Worm (Caenorhabditis elegans): ENCODE measurements around the gene col-108.

Gene col-108

DNA sequence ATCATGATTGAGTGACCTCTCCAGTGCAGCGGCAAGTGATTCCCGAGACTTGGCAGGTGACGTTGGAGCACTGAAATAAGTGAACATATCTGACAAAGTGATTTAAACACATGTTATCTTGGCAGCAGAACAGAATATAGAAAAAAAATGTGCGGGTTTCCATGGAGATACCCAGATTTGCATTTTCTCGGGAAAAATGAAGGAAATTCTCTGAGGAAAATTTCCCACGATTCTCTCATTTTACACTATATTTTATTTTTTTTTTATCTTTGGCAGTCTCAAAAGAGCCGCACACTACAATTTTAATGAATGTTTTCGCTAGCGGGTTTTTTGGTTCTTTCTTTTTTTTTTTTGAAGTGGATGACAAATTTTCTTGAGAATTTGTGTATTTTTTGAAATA, 45.5 kb downstream of the col-108 start:
- no peak for TF ChIP-seq che-1 (tag; optimal IDR thresholded peaks at IDR 0.05)
- no peak for TF ChIP-seq mec-3 (tag; optimal IDR thresholded peaks at IDR 0.05; ENCODE audit: borderline replicate concordance)
- TF ChIP-seq ahr-1 (tag; optimal IDR thresholded peaks at IDR 0.05), result no peak
- TF ChIP-seq ceh-31 (tag; optimal IDR thresholded peaks at IDR 0.05), result no peak
- no peak for TF ChIP-seq ceh-22 (tag; optimal IDR thresholded peaks at IDR 0.05)
- TF ChIP-seq C08G9.2 (tag; optimal IDR thresholded peaks at IDR 0.05), result no peak
- TF ChIP-seq ceh-18 (tag; optimal IDR thresholded peaks at IDR 0.05), result no peak

ce11 chrIV:1814764-1815518, 46.6 kb downstream of the col-108 start, which contains the start of gene snn-1:
TSS of gene snn-1 (minus strand) at chrIV:1815118.
- TF ChIP-seq mec-3 (tag; optimal IDR thresholded peaks at IDR 0.05; ENCODE audit: borderline replicate concordance), result no peak
- peak; percentile 17 for TF ChIP-seq tbx-2 (tag; optimal IDR thresholded peaks at IDR 0.05)
- TF ChIP-seq unc-42 (tag; optimal IDR thresholded peaks at IDR 0.05), result peak; percentile 32

- peak; percentile 11 for TF ChIP-seq ceh-31 (tag; optimal IDR thresholded peaks at IDR 0.05)
- TF ChIP-seq C08G9.2 (tag; optimal IDR thresholded peaks at IDR 0.05), result no peak
- TF ChIP-seq unc-42 (tag; optimal IDR thresholded peaks at IDR 0.05), result peak; percentile 73
- TF ChIP-seq unc-3 (GFP tag; conservative IDR thresholded peaks at IDR 0.05), result no peak
- TF ChIP-seq unc-3 (tag; optimal IDR thresholded peaks at IDR 0.05), result no peak
- TF ChIP-seq npax-4 (tag; optimal IDR thresholded peaks at IDR 0.05), result no peak
- no peak for TF ChIP-seq unc-86 (tag; optimal IDR thresholded peaks at IDR 0.05)
Measured at ce11 chrIV:1816238-1816637, 47.9 kb downstream of the col-108 start.

ce11 chrIV:1818467-1819076, 50.2 kb downstream of the col-108 start:
- no peak for TF ChIP-seq rnt-1 (tag; optimal IDR thresholded peaks at IDR 0.05)
- no peak for TF ChIP-seq ceh-48 (tag; optimal IDR thresholded peaks at IDR 0.05)
- TF ChIP-seq lin-11 (tag; optimal IDR thresholded peaks at IDR 0.05), result no peak
- no peak for TF ChIP-seq nfya-1 (tag; optimal IDR thresholded peaks at IDR 0.05)
- no peak for TF ChIP-seq ceh-30 (tag; optimal IDR thresholded peaks at IDR 0.05)
- TF ChIP-seq unc-86 (tag; optimal IDR thresholded peaks at IDR 0.05), result no peak
- no peak for TF ChIP-seq C08G9.2 (tag; optimal IDR thresholded peaks at IDR 0.05)
- TF ChIP-seq nhr-11 (tag; optimal IDR thresholded peaks at IDR 0.05), result no peak
- no peak for TF ChIP-seq ceh-14 (tag; optimal IDR thresholded peaks at IDR 0.05)
- no peak for TF ChIP-seq K02D7.2 (tag; optimal IDR thresholded peaks at IDR 0.05)
- no peak for TF ChIP-seq Y22D7AL.16 (tag; optimal IDR thresholded peaks at IDR 0.05)
- no peak for TF ChIP-seq tbx-7 (tag; optimal IDR thresholded peaks at IDR 0.05)
- no peak for TF ChIP-seq dve-1 (tag; optimal IDR thresholded peaks at IDR 0.05)

Data from whole organism, late embryonic.